Fruit fly (Drosophila melanogaster): ENCODE data around the gene CG32264.

Gene CG32264

DNA sequence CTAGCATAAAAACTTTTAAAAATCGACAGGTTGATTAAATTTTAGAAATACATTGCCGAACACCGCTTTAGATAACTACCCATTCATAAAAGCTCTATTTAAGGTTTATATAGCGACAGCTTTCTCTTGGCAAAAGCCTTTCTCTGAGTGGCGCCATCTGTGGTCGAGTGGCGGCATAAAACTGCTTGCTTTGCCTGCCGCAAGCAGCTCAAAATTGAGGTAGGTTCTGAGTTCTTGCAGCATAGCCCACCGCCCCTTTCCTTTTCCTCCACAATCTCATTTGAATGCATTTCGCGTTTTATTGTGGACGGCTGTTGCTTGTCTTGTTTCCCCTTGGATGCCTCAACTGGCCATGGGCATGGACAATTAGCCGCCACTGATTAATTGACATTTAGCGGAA is 38.4 kb downstream of the CG32264 start (continued):
- peak; percentile 33 for TF ChIP-seq CrebB (tag; optimal IDR thresholded peaks at IDR 0.05)
- TF ChIP-seq Hr39 (optimal IDR thresholded peaks at IDR 0.05), result no peak
- TF ChIP-seq shn (GFP tag; optimal IDR thresholded peaks at IDR 0.05), result peak; percentile 83
- no peak for TF ChIP-seq kni (GFP tag; optimal IDR thresholded peaks at IDR 0.05)
- no peak for TF ChIP-seq CG15011 (GFP tag; optimal IDR thresholded peaks at IDR 0.05)
- TF ChIP-seq ems (GFP tag; optimal IDR thresholded peaks at IDR 0.05), result no peak
- TF ChIP-seq CG9437 (GFP tag; optimal IDR thresholded peaks at IDR 0.05), result peak; percentile 32
- TF ChIP-seq odd (GFP tag; optimal IDR thresholded peaks at IDR 0.05), result peak; percentile 65
- peak; percentile 55 for TF ChIP-seq grau (tag; optimal IDR thresholded peaks at IDR 0.05)
- TF ChIP-seq wdn (GFP tag; IDR thresholded peaks at IDR 0.05), result peak; percentile 25; the same call in 1 of the 2 replicates
- peak; percentile 70 for TF ChIP-seq CG8089 (GFP tag; optimal IDR thresholded peaks at IDR 0.05)
- TF ChIP-seq Myb (GFP tag; optimal IDR thresholded peaks at IDR 0.05), result peak; percentile 40
- TF ChIP-seq CG7963 (GFP tag; IDR thresholded peaks at IDR 0.05; ENCODE audit: partially characterized antibody), result 0 out of 3 replicates have a peak, but pooled peaks have one; percentile 14
- TF ChIP-seq CG6254 (GFP tag; optimal IDR thresholded peaks at IDR 0.05), result no peak
- TF ChIP-seq CG7786 (GFP tag; optimal IDR thresholded peaks at IDR 0.05), result peak; percentile 46
- TF ChIP-seq sug (tag; optimal IDR thresholded peaks at IDR 0.05), result peak; percentile 48
- TF ChIP-seq sr (GFP tag; IDR thresholded peaks at IDR 0.05), result peak; percentile 37; the same call in 1 of the 3 replicates
- no peak for TF ChIP-seq klu (GFP tag; IDR thresholded peaks at IDR 0.05)
- TF ChIP-seq CG1603 (tag; optimal IDR thresholded peaks at IDR 0.05), result peak; percentile 72
- peak; percentile 42 for TF ChIP-seq CG1602 (GFP tag; optimal IDR thresholded peaks at IDR 0.05)
- TF ChIP-seq btn (GFP tag; optimal IDR thresholded peaks at IDR 0.05), result peak; percentile 35
- TF ChIP-seq ssp (GFP tag; IDR thresholded peaks at IDR 0.05), result peak; percentile 48
- TF ChIP-seq gce (GFP tag; IDR thresholded peaks at IDR 0.05), result no peak
- no peak for TF ChIP-seq Mrtf (GFP tag; IDR thresholded peaks at IDR 0.05)
- TF ChIP-seq Side (GFP tag; optimal IDR thresholded peaks at IDR 0.05), result peak; percentile 44
- TF ChIP-seq CG15514 (GFP tag; optimal IDR thresholded peaks at IDR 0.05), result peak; percentile 9
- TF ChIP-seq CG6854 (GFP tag; optimal IDR thresholded peaks at IDR 0.05), result peak; percentile 44
- TF ChIP-seq ewg (GFP tag; optimal IDR thresholded peaks at IDR 0.05), result peak; percentile 74
- TF ChIP-seq CG4424 (GFP tag; optimal IDR thresholded peaks at IDR 0.05), result peak; percentile 58
- TF ChIP-seq ftz-f1 (GFP tag; optimal IDR thresholded peaks at IDR 0.05), result no peak
- peak; percentile 52 for TF ChIP-seq da (GFP tag; optimal IDR thresholded peaks at IDR 0.05)
- TF ChIP-seq NFAT (GFP tag; IDR thresholded peaks at IDR 0.05), result peak; percentile 48; the same call in 1 of the 2 replicates
- TF ChIP-seq Stat92E (GFP tag; optimal IDR thresholded peaks at IDR 0.05), result no peak
- peak; percentile 42 for TF ChIP-seq pb (GFP tag; optimal IDR thresholded peaks at IDR 0.05)
- peak; percentile 57 for TF ChIP-seq tup (GFP tag; optimal IDR thresholded peaks at IDR 0.05)
- TF ChIP-seq so (GFP tag; IDR thresholded peaks at IDR 0.05), result 0 out of 3 replicates have a peak, but pooled peaks have one; percentile 40
- TF ChIP-seq B-H1 (GFP tag; IDR thresholded peaks at IDR 0.05), result no peak; the same call in 2 of the 3 replicates
- TF ChIP-seq bbx (GFP tag; IDR thresholded peaks at IDR 0.05; ENCODE audit: partially characterized antibody), result no peak
- TF ChIP-seq CG13775 (GFP tag; optimal IDR thresholded peaks at IDR 0.05), result peak; percentile 63
- peak; percentile 4 for TF ChIP-seq Fer1 (GFP tag; optimal IDR thresholded peaks at IDR 0.05)
- peak; percentile 92 for TF ChIP-seq sens (GFP tag)
- TF ChIP-seq ranshi (GFP tag; IDR thresholded peaks at IDR 0.05), result no peak
- no peak for TF ChIP-seq CG10267 (tag; optimal IDR thresholded peaks at IDR 0.05)
- TF ChIP-seq E2f2 (GFP tag; IDR thresholded peaks at IDR 0.05), result peak; percentile 32
- peak; percentile 14 for TF ChIP-seq CG11504 (tag; optimal IDR thresholded peaks at IDR 0.05)
- peak; percentile 59 for TF ChIP-seq dm (GFP tag; optimal IDR thresholded peaks at IDR 0.05)
- no peak for TF ChIP-seq cwo (GFP tag; optimal IDR thresholded peaks at IDR 0.05)
- peak; percentile 96 for TF ChIP-seq CG31365 (tag; optimal IDR thresholded peaks at IDR 0.05)
- no peak for TF ChIP-seq hbn (GFP tag; IDR thresholded peaks at IDR 0.05; ENCODE audit: partially characterized antibody)
- peak; percentile 75 for TF ChIP-seq NC2β (GFP tag; optimal IDR thresholded peaks at IDR 0.05)
- no peak for TF ChIP-seq CG13123 (GFP tag; optimal IDR thresholded peaks at IDR 0.05)
